Worm (Caenorhabditis elegans) whole organism, L2 larva: ENCODE results near the gene T28C12.1.

ENCODE experiments used
- ama-1 ChIP-seq: fragments of 150-350 bp; optimal IDR thresholded peaks from 2 replicates; lab custom pipeline; 2018; ENCODE audit warnings: inconsistent platforms
- blmp-1 ChIP-seq: sonication (generic microtip); optimal IDR thresholded peaks from 2 replicates; lab custom pipeline; 2017; ENCODE audit warnings: missing genetic modification characterization, mild to moderate bottlenecking, missing compliant biosample characterization, antibody characterized with exemption, moderate library complexity; ENCODE audit not compliant: insufficient read depth
- elt-1 ChIP-seq: fragments of 150-350 bp; optimal IDR thresholded peaks from 2 replicates; lab custom pipeline; 2014; ENCODE audit warnings: missing biosample characterization, missing genetic modification characterization
- lin-11 ChIP-seq: fragments of 150-350 bp; sonication (generic microtip); optimal IDR thresholded peaks from 2 replicates; lab custom pipeline; 2014; ENCODE audit warnings: missing biosample characterization, missing genetic modification characterization, inconsistent platforms, mixed read lengths
- lin-13 ChIP-seq: fragments of 150-350 bp; optimal IDR thresholded peaks from 2 replicates; lab custom pipeline; 2014; ENCODE audit warnings: missing biosample characterization, missing genetic modification reagents, missing genetic modification characterization
- mbf-1 ChIP-seq: sonication (generic microtip); optimal IDR thresholded peaks from 2 replicates; lab custom pipeline; 2017; ENCODE audit warnings: missing biosample characterization, missing genetic modification characterization
- nhr-11 ChIP-seq: fragments of 150-350 bp; optimal IDR thresholded peaks from 2 replicates; lab custom pipeline; 2014; ENCODE audit warnings: missing biosample characterization, missing genetic modification characterization
- nhr-25 ChIP-seq: fragments of 150-350 bp; sonication (generic microtip); optimal IDR thresholded peaks from 3 replicates; lab custom pipeline; 2014; ENCODE audit warnings: missing biosample characterization, missing genetic modification characterization
- skn-1 ChIP-seq: sonication (generic microtip); optimal IDR thresholded peaks from 2 replicates; lab custom pipeline; 2017; ENCODE audit warnings: missing biosample characterization, missing genetic modification characterization
- unc-39 ChIP-seq: fragments of 150-350 bp; optimal IDR thresholded peaks from 2 replicates; lab custom pipeline; 2014; ENCODE audit warnings: missing biosample characterization, missing genetic modification characterization
- ztf-4 ChIP-seq: fragments of 150-350 bp; optimal IDR thresholded peaks from 2 replicates; lab custom pipeline; 2014; ENCODE audit warnings: missing biosample characterization, missing genetic modification characterization

ce11 chrV:6364806-6365205 is 33.1 kb downstream of the T28C12.1 start:
- TF ChIP-seq elt-1 (tag; lab: Kevin White, UChicago) (no peak), skn-1 (no peak), unc-39 (tag; lab: Kevin White, UChicago) (no peak), lin-11 (no peak), ama-1 (lab: Kevin White, UChicago) (no peak), nhr-25 (tag; lab: Kevin White, UChicago) (no peak), blmp-1 (tag; lab: Kevin White, UChicago) (no peak), mbf-1 (tag; lab: Kevin White, UChicago) (no peak), nhr-11 (tag; lab: Kevin White, UChicago) (no peak), ztf-4 (tag; lab: Kevin White, UChicago) (no peak), lin-13 (GFP tag; lab: Kevin White, UChicago) (no peak)
